Worm (Caenorhabditis elegans) whole organism, mixed stage, embryonic: ENCODE measurements around the gene W06F12.2.
A peak's percentile ranks its signal among the peaks of the same experiment; 100 is the strongest.

Source experiments
- M03D4.4 ChIP-seq: sonication (generic microtip); optimal IDR thresholded peaks from 2 replicates; lab custom pipeline; 2017; ENCODE audit warnings: mild to moderate bottlenecking, missing genetic modification characterization, missing compliant biosample characterization
- blmp-1 ChIP-seq: fragments of 150-350 bp; optimal IDR thresholded peaks from 2 replicates; lab custom pipeline; 2014; ENCODE audit warnings: missing biosample characterization, missing genetic modification characterization
- elt-3 ChIP-seq: fragments of 150-350 bp; optimal IDR thresholded peaks from 2 replicates; lab custom pipeline; 2014; ENCODE audit warnings: missing biosample characterization, missing genetic modification characterization
- hlh-1 ChIP-seq: fragments of 150-350 bp; optimal IDR thresholded peaks from 2 replicates; lab custom pipeline; 2014; ENCODE audit warnings: missing biosample characterization, missing genetic modification reagents, missing genetic modification characterization
- lsy-2 ChIP-seq: fragments of 150-350 bp; optimal IDR thresholded peaks from 2 replicates; lab custom pipeline; 2014; ENCODE audit warnings: missing biosample characterization, missing genetic modification characterization
- nhr-2 ChIP-seq: fragments of 150-350 bp; optimal IDR thresholded peaks from 2 replicates; lab custom pipeline; 2014; ENCODE audit warnings: missing biosample characterization, missing genetic modification characterization
- snpc-4 ChIP-seq: fragments of 150-350 bp; optimal IDR thresholded peaks from 2 replicates; lab custom pipeline; 2014; ENCODE audit warnings: missing biosample characterization, missing genetic modification characterization
- unc-62 ChIP-seq: fragments of 150-350 bp; optimal IDR thresholded peaks from 2 replicates; lab custom pipeline; 2014; ENCODE audit warnings: missing biosample characterization, missing genetic modification reagents, missing genetic modification characterization
- ztf-11 ChIP-seq: fragments of 150-350 bp; optimal IDR thresholded peaks from 2 replicates; lab custom pipeline; 2014; ENCODE audit warnings: missing biosample characterization, missing genetic modification characterization

ce11 chrIII:13712854-13713293 lies 18.6 kb downstream of the W06F12.2 start:
- TF ChIP-seq blmp-1 (tag; lab: Kevin White, UChicago) (no peak), snpc-4 (tag; lab: Kevin White, UChicago) (no peak), unc-62 (peak; percentile 53), hlh-1 (tag; lab: Kevin White, UChicago) (peak; percentile 69), lsy-2 (tag; lab: Kevin White, UChicago) (peak; percentile 53), elt-3 (tag; lab: Kevin White, UChicago) (no peak), M03D4.4 (no peak), ztf-11 (tag; lab: Kevin White, UChicago) (no peak), nhr-2 (tag; lab: Kevin White, UChicago) (no peak)
